Fruit fly (Drosophila melanogaster) whole organism, embryonic: ENCODE measurements around the gene Arfip.

Source experiments
- Ada2b ChIP-seq: fragments of 200-800 bp; sonication (Bioruptor generic); IDR thresholded peaks from 2 replicates; pipeline ENCODE4 v1.3.6; 2022; ENCODE audit warnings: missing biosample characterization, missing genetic modification characterization
- Atf6 ChIP-seq: fragments of 200-800 bp; sonication (Bioruptor generic); IDR thresholded peaks from 2 replicates; pipeline ENCODE4 v1.3.6; 2022; ENCODE audit warnings: missing biosample characterization, missing genetic modification characterization
- Bdp1 ChIP-seq: fragments of 200-800 bp; sonication (Bioruptor generic); optimal IDR thresholded peaks from 3 replicates; lab custom pipeline; 2016; ENCODE audit warnings: missing biosample characterization, missing genetic modification characterization
- CG12236 ChIP-seq: fragments of 200-800 bp; sonication (Bioruptor generic); optimal IDR thresholded peaks from 2 replicates; lab custom pipeline; 2016; ENCODE audit warnings: missing biosample characterization, missing genetic modification characterization
- CG1233 ChIP-seq: fragments of 200-800 bp; sonication (Bioruptor generic); optimal IDR thresholded peaks from 4 replicates; lab custom pipeline; 2018; ENCODE audit warnings: missing biosample characterization, mild to moderate bottlenecking, missing genetic modification characterization
- CG13123 ChIP-seq: fragments of 200-800 bp; sonication (Bioruptor generic); optimal IDR thresholded peaks from 2 replicates; lab custom pipeline; 2016; ENCODE audit warnings: missing biosample characterization, missing genetic modification characterization
- CG18476 ChIP-seq: fragments of 200-800 bp; sonication (Bioruptor generic); optimal IDR thresholded peaks from 2 replicates; lab custom pipeline; 2016; ENCODE audit warnings: missing biosample characterization, mild to moderate bottlenecking, missing genetic modification characterization
- CG18764 ChIP-seq: fragments of 200-800 bp; sonication (Bioruptor generic); optimal IDR thresholded peaks from 3 replicates; lab custom pipeline; 2016; ENCODE audit warnings: missing biosample characterization, missing genetic modification characterization
- CG32767 ChIP-seq: fragments of 200-800 bp; sonication (Bioruptor generic); IDR thresholded peaks from 2 replicates; pipeline ENCODE4 v1.3.6; 2022; ENCODE audit warnings: missing biosample characterization, missing genetic modification characterization
- CG3281 ChIP-seq: fragments of 200-800 bp; sonication (Bioruptor generic); optimal IDR thresholded peaks from 3 replicates; lab custom pipeline; 2017; ENCODE audit warnings: missing biosample characterization, mild to moderate bottlenecking, missing genetic modification characterization
- CG3407 ChIP-seq: fragments of 200-800 bp; sonication (Bioruptor generic); optimal IDR thresholded peaks from 2 replicates; lab custom pipeline; 2018; ENCODE audit warnings: missing biosample characterization, mild to moderate bottlenecking, missing genetic modification characterization
- CG42726 ChIP-seq: fragments of 200-800 bp; sonication (Bioruptor generic); IDR thresholded peaks from 2 replicates; pipeline ENCODE4 v1.3.6; 2022; ENCODE audit warnings: missing biosample characterization, missing genetic modification characterization; ENCODE audit not compliant: partially characterized antibody
- CG4730 ChIP-seq: fragments of 200-800 bp; sonication (Bioruptor generic); IDR thresholded peaks from 2 replicates; pipeline ENCODE4 v1.3.6; 2022; ENCODE audit warnings: missing biosample characterization, missing genetic modification characterization
- CG6689 ChIP-seq: fragments of 200-800 bp; sonication (Bioruptor generic); IDR thresholded peaks from 2 replicates; pipeline ENCODE4 v1.3.6; 2022; ENCODE audit warnings: missing biosample characterization, missing genetic modification characterization
- CG7556 ChIP-seq: fragments of 200-800 bp; sonication (Bioruptor generic); optimal IDR thresholded peaks from 2 replicates; lab custom pipeline; 2017; ENCODE audit warnings: missing biosample characterization, mild to moderate bottlenecking, missing genetic modification characterization
- CG7745 ChIP-seq: fragments of 200-800 bp; sonication (Bioruptor generic); optimal IDR thresholded peaks from 2 replicates; lab custom pipeline; 2018; ENCODE audit warnings: missing biosample characterization, mild to moderate bottlenecking, missing genetic modification characterization, moderate library complexity
- CG9215 ChIP-seq: fragments of 200-800 bp; sonication (Bioruptor generic); IDR thresholded peaks from 2 replicates; pipeline ENCODE4 v1.3.6; 2022; ENCODE audit warnings: missing biosample characterization, missing genetic modification characterization
- Dek ChIP-seq: fragments of 200-800 bp; sonication (Bioruptor generic); optimal IDR thresholded peaks from 3 replicates; lab custom pipeline; 2019; ENCODE audit warnings: missing biosample characterization, mild to moderate bottlenecking, missing genetic modification characterization, moderate library complexity
- Elba2 ChIP-seq: fragments of 200-800 bp; sonication (Bioruptor generic); optimal IDR thresholded peaks from 3 replicates; lab custom pipeline; 2016; ENCODE audit warnings: missing biosample characterization, missing genetic modification characterization
- Fer2 ChIP-seq: fragments of 200-800 bp; sonication (Bioruptor generic); optimal IDR thresholded peaks from 2 replicates; lab custom pipeline; 2018; ENCODE audit warnings: missing biosample characterization, mild to moderate bottlenecking, missing genetic modification characterization, moderate library complexity
- Hey ChIP-seq: fragments of 200-800 bp; sonication (Bioruptor generic); optimal IDR thresholded peaks from 3 replicates; lab custom pipeline; 2018; ENCODE audit warnings: missing biosample characterization, mild to moderate bottlenecking, missing genetic modification characterization
- Hmr ChIP-seq: fragments of 200-800 bp; sonication (Bioruptor generic); optimal IDR thresholded peaks from 3 replicates; lab custom pipeline; 2017; ENCODE audit warnings: mild to moderate bottlenecking, missing biosample characterization, missing genetic modification reagents, missing genetic modification characterization
- Kr ChIP-seq: fragments of 200-800 bp; sonication (Bioruptor generic); optimal IDR thresholded peaks from 2 replicates; lab custom pipeline; 2017; ENCODE audit warnings: missing biosample characterization, mild to moderate bottlenecking, missing genetic modification characterization
- Lim3 ChIP-seq: fragments of 200-800 bp; sonication (Bioruptor generic); IDR thresholded peaks from 2 replicates; pipeline ENCODE4 v1.3.6; 2022; ENCODE audit warnings: missing biosample characterization, missing genetic modification characterization
- NC2α ChIP-seq: fragments of 200-800 bp; sonication (Bioruptor generic); optimal IDR thresholded peaks from 2 replicates; lab custom pipeline; 2016; ENCODE audit warnings: missing biosample characterization, missing genetic modification characterization
- NC2β ChIP-seq: fragments of 200-800 bp; sonication (Bioruptor generic); optimal IDR thresholded peaks from 2 replicates; lab custom pipeline; 2016; ENCODE audit warnings: missing biosample characterization, missing genetic modification characterization
- Spps ChIP-seq: fragments of 200-800 bp; sonication (Bioruptor generic); optimal IDR thresholded peaks from 2 replicates; lab custom pipeline; 2018; ENCODE audit warnings: missing biosample characterization, mild to moderate bottlenecking, missing genetic modification characterization
- Sry-δ ChIP-seq: fragments of 200-800 bp; sonication (Bioruptor generic); optimal IDR thresholded peaks from 2 replicates; lab custom pipeline; 2016; ENCODE audit warnings: missing biosample characterization, missing genetic modification characterization
- Xrp1 ChIP-seq: fragments of 200-800 bp; sonication (Bioruptor generic); IDR thresholded peaks from 2 replicates; pipeline ENCODE4 v1.3.6; 2022; ENCODE audit warnings: missing biosample characterization, missing genetic modification characterization
- br ChIP-seq: fragments of >200 bp; optimal IDR thresholded peaks from 2 replicates; lab custom pipeline; 2017
- crc ChIP-seq: fragments of 200-800 bp; sonication (Bioruptor generic); optimal IDR thresholded peaks from 2 replicates; lab custom pipeline; 2016; ENCODE audit warnings: missing biosample characterization, missing genetic modification characterization
- dmrt11E ChIP-seq: fragments of 200-800 bp; sonication (Bioruptor generic); optimal IDR thresholded peaks from 3 replicates; lab custom pipeline; 2018; ENCODE audit warnings: missing biosample characterization, mild to moderate bottlenecking, missing genetic modification characterization, moderate library complexity
- esg ChIP-seq: fragments of 200-800 bp; sonication (Bioruptor generic); conservative IDR thresholded peaks from 2 replicates; pipeline ENCODE4 v1.3.6; 2022; ENCODE audit warnings: missing biosample characterization, missing genetic modification characterization
- gem ChIP-seq: fragments of 200-800 bp; sonication (Bioruptor generic); optimal IDR thresholded peaks from 2 replicates; lab custom pipeline; 2019; ENCODE audit warnings: missing biosample characterization, mild to moderate bottlenecking, missing genetic modification characterization, moderate library complexity
- grau ChIP-seq: fragments of 200-800 bp; optimal IDR thresholded peaks from 3 replicates; lab custom pipeline; 2019; ENCODE audit warnings: missing biosample characterization, mild to moderate bottlenecking, missing genetic modification characterization, moderate library complexity
- gsb-n ChIP-seq: fragments of 200-800 bp; sonication (Bioruptor generic); optimal IDR thresholded peaks from 3 replicates; lab custom pipeline; 2018; ENCODE audit warnings: missing biosample characterization, mild to moderate bottlenecking, missing genetic modification characterization
- insv ChIP-seq, 2 experiments: fragments of 200-800 bp; sonication (Bioruptor generic); optimal IDR thresholded peaks; 3 replicates each; lab custom pipeline; 2016 to 2018; ENCODE audit warnings: missing biosample characterization in 2 of 2, missing genetic modification characterization in 2 of 2
- ken ChIP-seq: fragments of 200-800 bp; sonication (Bioruptor generic); IDR thresholded peaks from 3 replicates; pipeline ENCODE4 v1.3.6; 2022; ENCODE audit warnings: missing biosample characterization, missing genetic modification characterization
- klu ChIP-seq: fragments of 200-800 bp; sonication (Bioruptor generic); IDR thresholded peaks from 2 replicates; pipeline ENCODE4 v1.3.6; 2022; ENCODE audit warnings: missing biosample characterization, missing genetic modification characterization
- kni ChIP-seq: fragments of 200-800 bp; sonication (Bioruptor generic); optimal IDR thresholded peaks from 3 replicates; lab custom pipeline; 2017; ENCODE audit warnings: mild to moderate bottlenecking, missing biosample characterization, missing genetic modification reagents, missing genetic modification characterization
- luna ChIP-seq: fragments of 200-800 bp; sonication (Bioruptor generic); optimal IDR thresholded peaks from 2 replicates; lab custom pipeline; 2016; ENCODE audit warnings: missing biosample characterization, missing genetic modification characterization
- odd ChIP-seq: fragments of 200-800 bp; sonication (Bioruptor generic); optimal IDR thresholded peaks from 2 replicates; lab custom pipeline; 2017; ENCODE audit warnings: missing biosample characterization, mild to moderate bottlenecking, missing genetic modification characterization
- phol ChIP-seq: fragments of 200-800 bp; sonication (Bioruptor generic); optimal IDR thresholded peaks from 3 replicates; lab custom pipeline; 2018; ENCODE audit warnings: missing biosample characterization, mild to moderate bottlenecking, missing genetic modification characterization, moderate library complexity
- repo ChIP-seq: fragments of 200-800 bp; sonication (Bioruptor generic); optimal IDR thresholded peaks from 2 replicates; lab custom pipeline; 2016; ENCODE audit warnings: missing biosample characterization, missing genetic modification characterization
- sens ChIP-seq: fragments of 200-800 bp; sonication (Bioruptor generic); peaks from one replicate; lab custom pipeline; 2016; ENCODE audit warnings: missing biosample characterization, missing genetic modification characterization
- seq ChIP-seq: fragments of 200-800 bp; sonication (Bioruptor generic); IDR thresholded peaks from 2 replicates; pipeline ENCODE4 v1.3.6; 2022; ENCODE audit warnings: missing biosample characterization, missing genetic modification characterization
- so ChIP-seq: fragments of 200-800 bp; sonication (Bioruptor generic); IDR thresholded peaks from 3 replicates; pipeline ENCODE4 v1.3.6; 2022; ENCODE audit warnings: missing biosample characterization, missing genetic modification characterization
- sr ChIP-seq: fragments of 200-800 bp; sonication (Bioruptor generic); IDR thresholded peaks from 3 replicates; pipeline ENCODE4 v1.3.6; 2022; ENCODE audit warnings: missing biosample characterization, missing genetic modification characterization
- tio ChIP-seq: fragments of 200-800 bp; sonication (Bioruptor generic); optimal IDR thresholded peaks from 2 replicates; lab custom pipeline; 2017; ENCODE audit warnings: missing biosample characterization, missing genetic modification characterization, inconsistent platforms
- unc-4 ChIP-seq: fragments of 200-800 bp; sonication (Bioruptor generic); IDR thresholded peaks from 2 replicates; pipeline ENCODE4 v1.3.6; 2022; ENCODE audit warnings: missing biosample characterization, missing genetic modification characterization; ENCODE audit not compliant: partially characterized antibody
- vfl ChIP-seq: fragments of 200-800 bp; sonication (Bioruptor generic); optimal IDR thresholded peaks from 2 replicates; lab custom pipeline; 2016; ENCODE audit warnings: missing biosample characterization, missing genetic modification characterization
- vvl ChIP-seq: fragments of 200-800 bp; sonication (Bioruptor generic); IDR thresholded peaks from 2 replicates; pipeline ENCODE4 v1.3.6; 2022; ENCODE audit warnings: missing biosample characterization, missing genetic modification characterization

Gene Arfip

dm6 chr3R:11226496-11226895, 8.3 kb downstream of the Arfip start, which contains the start of gene CG17726 (continued):
- TF ChIP-seq vvl (GFP tag; lab: Robert Waterston, UW) (peak; percentile 99), CG1233 (GFP tag; lab: Kevin White, UChicago) (peak; percentile 91), vfl (GFP tag; lab: Kevin White, UChicago) (peak; percentile 88), br (no peak), so (GFP tag; lab: Robert Waterston, UW) (peak; percentile 99), Lim3 (GFP tag; lab: Robert Waterston, UW) (peak; percentile 92), Elba2 (GFP tag; lab: Kevin White, UChicago) (peak; percentile 88), crc (peak; percentile 77), CG42726 (no peak), odd (GFP tag; lab: Kevin White, UChicago) (peak; percentile 94), sr (GFP tag; lab: Robert Waterston, UW) (peak; percentile 76; the same call in 1 of the 3 replicates), NC2β (GFP tag; lab: Kevin White, UChicago) (peak; percentile 76), CG32767 (GFP tag; lab: Robert Waterston, UW) (peak; percentile 98), CG3281 (GFP tag; lab: Kevin White, UChicago) (peak; percentile 91), sens (peak; percentile 99), CG18476 (GFP tag; lab: Kevin White, UChicago) (peak; percentile 96), CG13123 (peak; percentile 90), gem (tag; lab: Kevin White, UChicago) (peak; percentile 99), Hey (tag; lab: Kevin White, UChicago) (no peak), klu (GFP tag; lab: Robert Waterston, UW) (peak; percentile 92), Xrp1 (GFP tag; lab: Robert Waterston, UW) (peak; percentile 99), unc-4 (GFP tag; lab: Robert Waterston, UW) (no peak), CG4730 (peak; percentile 98), kni (GFP tag; lab: Kevin White, UChicago) (peak; percentile 76), CG6689 (GFP tag; lab: Robert Waterston, UW) (peak; percentile 99), CG9215 (GFP tag; lab: Robert Waterston, UW) (peak; percentile 90), ken (GFP tag; lab: Robert Waterston, UW) (peak; percentile 96), Spps (tag; lab: Kevin White, UChicago) (peak; percentile 96), repo (peak; percentile 76), Dek (tag; lab: Kevin White, UChicago) (peak; percentile 97), CG18764 (peak; percentile 89), CG7745 (tag; lab: Kevin White, UChicago) (peak; percentile 92), NC2α (GFP tag; lab: Kevin White, UChicago) (peak; percentile 77), Bdp1 (GFP tag; lab: Kevin White, UChicago) (peak; percentile 82), luna (GFP tag; lab: Kevin White, UChicago) (peak; percentile 27), Fer2 (tag; lab: Kevin White, UChicago) (peak; percentile 94), Hmr (no peak), grau (peak; percentile 97), CG7556 (GFP tag; lab: Kevin White, UChicago) (peak; percentile 96), Ada2b (GFP tag; lab: Robert Waterston, UW) (peak; percentile 98), seq (peak; percentile 97), tio (no peak), phol (tag; lab: Kevin White, UChicago) (peak; percentile 96), insv (GFP tag; optimal IDR thresholded peaks at IDR 0.05; lab: Kevin White, UChicago) (peak in 1 of 2 experiments; percentile 60), CG3407 (peak; percentile 94), gsb-n (tag; lab: Kevin White, UChicago) (peak; percentile 99), dmrt11E (peak; percentile 99), Kr (GFP tag; lab: Kevin White, UChicago) (no peak), Atf6 (GFP tag; lab: Robert Waterston, UW) (peak; percentile 99), esg (GFP tag; lab: Robert Waterston, UW) (peak; percentile 98), Sry-δ (GFP tag; lab: Kevin White, UChicago) (peak; percentile 45), CG12236 (GFP tag; lab: Kevin White, UChicago) (peak; percentile 91)
